Worm (Caenorhabditis elegans): Measurements from ENCODE around the gene kmo-1.

DNA sequence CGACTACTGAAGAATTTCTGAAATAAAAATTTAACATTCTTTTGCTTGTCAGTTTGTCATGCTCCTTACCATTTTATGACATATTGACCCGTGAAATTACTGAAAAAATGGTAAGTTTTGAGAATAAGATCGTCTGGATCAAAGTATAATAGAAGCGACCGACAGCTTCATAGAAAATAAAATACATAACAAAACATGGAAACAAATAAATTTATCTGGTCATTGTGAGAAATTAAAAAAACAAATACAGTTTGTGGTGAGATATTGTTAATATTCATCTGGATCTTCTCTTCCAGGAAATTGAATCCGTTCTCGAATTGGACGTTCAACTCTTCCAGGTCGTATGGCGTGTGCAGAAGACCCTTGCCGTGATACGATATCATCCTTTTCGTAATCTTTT is 38.3 kb downstream of the kmo-1 start, which contains the start of gene pkc-1:
- TF ChIP-seq pha-4 (tag; optimal IDR thresholded peaks at IDR 0.05) (no peak), lsy-2 (tag; optimal IDR thresholded peaks at IDR 0.05) (no peak), bed-3 (GFP tag; optimal IDR thresholded peaks at IDR 0.05) (no peak), nhr-237 (tag; optimal IDR thresholded peaks at IDR 0.05) (no peak), lin-13 (tag; optimal IDR thresholded peaks at IDR 0.05) (no peak), ceh-39 (tag; optimal IDR thresholded peaks at IDR 0.05) (no peak), nhr-76 (tag; optimal IDR thresholded peaks at IDR 0.05) (no peak), sptf-1 (tag; optimal IDR thresholded peaks at IDR 0.05) (no peak)

Data from whole organism, mixed stage, embryonic.